Worm (Caenorhabditis elegans) whole organism, L3 larva: ENCODE results near the gene F35H10.6.

Source experiments
- R02D3.7 ChIP-seq: fragments of 150-350 bp; optimal IDR thresholded peaks from 2 replicates; lab custom pipeline; 2014; ENCODE audit warnings: missing biosample characterization, missing genetic modification characterization
- ZK546.5 ChIP-seq: sonication (generic microtip); optimal IDR thresholded peaks from 2 replicates; lab custom pipeline; 2017; ENCODE audit warnings: missing biosample characterization, missing genetic modification characterization
- aly-2 ChIP-seq: fragments of 150-350 bp; optimal IDR thresholded peaks from 2 replicates; lab custom pipeline; 2014; ENCODE audit warnings: missing biosample characterization, missing genetic modification characterization
- ceh-16 ChIP-seq: sonication (generic microtip); optimal IDR thresholded peaks from 2 replicates; lab custom pipeline; 2017; ENCODE audit warnings: missing biosample characterization, missing genetic modification characterization
- ceh-82 ChIP-seq: fragments of 150-350 bp; optimal IDR thresholded peaks from 2 replicates; lab custom pipeline; 2014; ENCODE audit warnings: missing biosample characterization, missing genetic modification characterization
- daf-12 ChIP-seq: fragments of 150-350 bp; optimal IDR thresholded peaks from 2 replicates; lab custom pipeline; 2014; ENCODE audit warnings: missing biosample characterization, missing genetic modification reagents, missing genetic modification characterization
- egl-5 ChIP-seq: fragments of 150-350 bp; optimal IDR thresholded peaks from 2 replicates; lab custom pipeline; 2017; ENCODE audit warnings: missing biosample characterization, missing genetic modification reagents, missing genetic modification characterization, inconsistent platforms
- elt-1 ChIP-seq: fragments of 150-350 bp; optimal IDR thresholded peaks from 2 replicates; lab custom pipeline; 2014; ENCODE audit warnings: missing biosample characterization, missing genetic modification characterization
- elt-2 ChIP-seq: sonication (generic microtip); optimal IDR thresholded peaks from 2 replicates; lab custom pipeline; 2016; ENCODE audit warnings: missing genetic modification reagents, mild to moderate bottlenecking, missing genetic modification characterization, missing compliant biosample characterization
- elt-3 ChIP-seq, 3 experiments: fragments of 150-350 bp in 1 of 3; sonication (generic microtip) in 2 of 3; optimal IDR thresholded peaks; 2 replicates in 2 of 3; 4 replicates in 1 of 3; lab custom pipeline; 2014 to 2017; ENCODE audit warnings: missing biosample characterization in 3 of 3, missing genetic modification characterization in 3 of 3
- eor-1 ChIP-seq, 2 experiments: fragments of 150-350 bp; optimal IDR thresholded peaks; 2 replicates each; lab custom pipeline; 2014 to 2018; ENCODE audit warnings: missing biosample characterization in 2 of 2, missing genetic modification characterization in 2 of 2
- fkh-10 ChIP-seq: sonication (generic microtip); optimal IDR thresholded peaks from 2 replicates; lab custom pipeline; 2017; ENCODE audit warnings: missing biosample characterization, missing genetic modification reagents, missing genetic modification characterization
- fkh-2 ChIP-seq: fragments of 150-350 bp; optimal IDR thresholded peaks from 2 replicates; lab custom pipeline; 2014; ENCODE audit warnings: missing biosample characterization, missing genetic modification reagents, missing genetic modification characterization
- fos-1 ChIP-seq: fragments of 150-350 bp; optimal IDR thresholded peaks from 2 replicates; lab custom pipeline; 2014; ENCODE audit warnings: missing biosample characterization, missing genetic modification characterization
- jun-1 ChIP-seq: fragments of 150-350 bp; optimal IDR thresholded peaks from 2 replicates; lab custom pipeline; 2014; ENCODE audit warnings: missing biosample characterization, missing genetic modification reagents, missing genetic modification characterization
- lin-15B ChIP-seq: fragments of 150-350 bp; optimal IDR thresholded peaks from 2 replicates; lab custom pipeline; 2014; ENCODE audit warnings: missing biosample characterization, missing genetic modification characterization
- lin-39 ChIP-seq: fragments of 150-350 bp; optimal IDR thresholded peaks from 2 replicates; lab custom pipeline; 2018; ENCODE audit warnings: missing biosample characterization, missing genetic modification reagents, missing genetic modification characterization
- lsy-12 ChIP-seq: sonication (generic microtip); optimal IDR thresholded peaks from 2 replicates; lab custom pipeline; 2016; ENCODE audit warnings: mild to moderate bottlenecking, missing genetic modification characterization, missing compliant biosample characterization
- mdl-1 ChIP-seq: fragments of 150-350 bp; optimal IDR thresholded peaks from 2 replicates; lab custom pipeline; 2014; ENCODE audit warnings: missing biosample characterization, missing genetic modification characterization
- mml-1 ChIP-seq: fragments of 150-350 bp; sonication (generic microtip); optimal IDR thresholded peaks from 3 replicates; lab custom pipeline; 2014; ENCODE audit warnings: missing biosample characterization, missing genetic modification characterization
- nfya-1 ChIP-seq: sonication (generic microtip); optimal IDR thresholded peaks from 2 replicates; lab custom pipeline; 2017; ENCODE audit warnings: missing genetic modification characterization, mild to moderate bottlenecking, missing compliant biosample characterization, antibody characterized with exemption, moderate library complexity; ENCODE audit not compliant: insufficient read depth
- nhr-11 ChIP-seq: fragments of 150-350 bp; optimal IDR thresholded peaks from 2 replicates; lab custom pipeline; 2014; ENCODE audit warnings: missing biosample characterization, missing genetic modification characterization
- nhr-12 ChIP-seq: fragments of 150-350 bp; optimal IDR thresholded peaks from 2 replicates; lab custom pipeline; 2014; ENCODE audit warnings: missing biosample characterization, missing genetic modification characterization
- nhr-23 ChIP-seq: fragments of 150-350 bp; optimal IDR thresholded peaks from 2 replicates; lab custom pipeline; 2014; ENCODE audit warnings: missing biosample characterization, missing genetic modification reagents, missing genetic modification characterization
- nhr-237 ChIP-seq: fragments of 150-350 bp; optimal IDR thresholded peaks from 2 replicates; lab custom pipeline; 2014; ENCODE audit warnings: missing biosample characterization, missing genetic modification characterization
- nhr-25 ChIP-seq: sonication (generic microtip); optimal IDR thresholded peaks from 2 replicates; lab custom pipeline; 2017; ENCODE audit warnings: missing biosample characterization, missing genetic modification characterization
- nhr-28 ChIP-seq: fragments of 150-350 bp; optimal IDR thresholded peaks from 2 replicates; lab custom pipeline; 2014; ENCODE audit warnings: missing biosample characterization, missing genetic modification characterization
- nhr-43 ChIP-seq: sonication (generic microtip); optimal IDR thresholded peaks from 2 replicates; lab custom pipeline; 2016; ENCODE audit warnings: mild to moderate bottlenecking, missing genetic modification characterization, missing compliant biosample characterization; ENCODE audit not compliant: poor library complexity, severe bottlenecking
- nhr-67 ChIP-seq: fragments of 150-350 bp; optimal IDR thresholded peaks from 2 replicates; lab custom pipeline; 2014; ENCODE audit warnings: missing biosample characterization, missing genetic modification characterization
- nhr-76 ChIP-seq: fragments of 150-350 bp; sonication (generic microtip); optimal IDR thresholded peaks from 5 replicates; lab custom pipeline; 2014; ENCODE audit warnings: missing biosample characterization, missing genetic modification characterization
- nhr-77 ChIP-seq: fragments of 150-350 bp; optimal IDR thresholded peaks from 2 replicates; lab custom pipeline; 2014; ENCODE audit warnings: missing biosample characterization, missing genetic modification characterization
- pha-4 ChIP-seq: fragments of 150-350 bp; optimal IDR thresholded peaks from 2 replicates; lab custom pipeline; 2014; ENCODE audit warnings: missing biosample characterization, missing genetic modification reagents, missing genetic modification characterization
- pqm-1 ChIP-seq: fragments of 150-350 bp; optimal IDR thresholded peaks from 2 replicates; lab custom pipeline; 2017; ENCODE audit warnings: missing biosample characterization, missing genetic modification characterization, inconsistent platforms
- sea-2 ChIP-seq: fragments of 150-350 bp; sonication (generic microtip); optimal IDR thresholded peaks from 4 replicates; lab custom pipeline; 2014; ENCODE audit warnings: missing biosample characterization, missing genetic modification reagents, missing genetic modification characterization
- skn-1 ChIP-seq: fragments of 150-350 bp; optimal IDR thresholded peaks from 2 replicates; lab custom pipeline; 2014; ENCODE audit warnings: missing biosample characterization, missing genetic modification characterization
- snpc-4 ChIP-seq: fragments of 150-350 bp; optimal IDR thresholded peaks from 2 replicates; lab custom pipeline; 2014; ENCODE audit warnings: missing biosample characterization, missing genetic modification characterization
- unc-39 ChIP-seq: sonication (generic microtip); optimal IDR thresholded peaks from 4 replicates; lab custom pipeline; 2017; ENCODE audit warnings: missing biosample characterization, missing genetic modification characterization
- unc-62 ChIP-seq: fragments of 150-350 bp; sonication (generic microtip); optimal IDR thresholded peaks from 4 replicates; lab custom pipeline; 2014; ENCODE audit warnings: missing biosample characterization, missing genetic modification reagents, missing genetic modification characterization
- zag-1 ChIP-seq: fragments of 150-350 bp; optimal IDR thresholded peaks from 2 replicates; lab custom pipeline; 2014; ENCODE audit warnings: missing biosample characterization, missing genetic modification characterization
- ztf-11 ChIP-seq: fragments of 150-350 bp; optimal IDR thresholded peaks from 2 replicates; lab custom pipeline; 2014; ENCODE audit warnings: missing biosample characterization, missing genetic modification characterization
- ztf-4 ChIP-seq: fragments of 150-350 bp; optimal IDR thresholded peaks from 2 replicates; lab custom pipeline; 2014; ENCODE audit warnings: missing biosample characterization, missing genetic modification characterization

Gene F35H10.6

ce11 chrIV:8333554-8333953 is 33.8 kb downstream of the F35H10.6 start:
- TF ChIP-seq nhr-12 (no peak), mdl-1 (tag; lab: Kevin White, UChicago) (no peak), nhr-23 (no peak), lin-39 (tag; lab: Kevin White, UChicago) (no peak), skn-1 (no peak), nhr-76 (no peak), fos-1 (no peak), pha-4 (tag; lab: Kevin White, UChicago) (no peak), nhr-43 (no peak)

DNA sequence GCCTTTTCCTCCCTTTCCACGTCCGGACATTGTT is 34.0 kb downstream of the F35H10.6 start, which contains the start of gene his-31:
TSS of gene his-31 (minus strand) at position 30 of the 34 bp plus-strand sequence.
- TF ChIP-seq fkh-10 (GFP tag; lab: Kevin White, UChicago) (no peak), nhr-76 (no peak), fkh-2 (tag; lab: Kevin White, UChicago) (no peak), lsy-12 (tag; lab: Kevin White, UChicago) (no peak), mdl-1 (tag; lab: Kevin White, UChicago) (no peak), ceh-16 (no peak), nhr-12 (no peak), mml-1 (tag; lab: Kevin White, UChicago) (no peak), ceh-82 (no peak), ztf-4 (tag; lab: Kevin White, UChicago) (no peak), eor-1 (tag; optimal IDR thresholded peaks at IDR 0.05; lab: Kevin White, UChicago) (no peak), elt-2 (no peak), snpc-4 (tag; lab: Kevin White, UChicago) (no peak), pha-4 (tag; lab: Kevin White, UChicago) (no peak), fos-1 (no peak), nhr-28 (tag; lab: Kevin White, UChicago) (no peak)

ce11 chrIV:8333988-8334863 is 34.5 kb downstream of the F35H10.6 start, which contains the start of gene his-32:
his-32 (plus strand) TSS chrIV:8334305.
- TF ChIP-seq nhr-76 (no peak), mdl-1 (tag; lab: Kevin White, UChicago) (no peak), nhr-43 (peak; percentile 26), sea-2 (no peak), mml-1 (tag; lab: Kevin White, UChicago) (no peak), egl-5 (tag; lab: Kevin White, UChicago) (no peak), elt-1 (peak; percentile 48), nhr-237 (tag; lab: Kevin White, UChicago) (no peak), ztf-4 (tag; lab: Kevin White, UChicago) (no peak), eor-1 (tag; optimal IDR thresholded peaks at IDR 0.05; lab: Kevin White, UChicago) (no peak), ztf-11 (tag; lab: Kevin White, UChicago) (no peak), elt-3 (tag; optimal IDR thresholded peaks at IDR 0.05; lab: Kevin White, UChicago) (no peak), pha-4 (tag; lab: Kevin White, UChicago) (peak; percentile 42), nhr-11 (tag; lab: Kevin White, UChicago) (no peak), daf-12 (tag; lab: Kevin White, UChicago) (no peak), ceh-82 (no peak), unc-39 (tag; lab: Kevin White, UChicago) (no peak), zag-1 (tag; lab: Kevin White, UChicago) (no peak), jun-1 (tag; lab: Kevin White, UChicago) (no peak), lin-15B (tag; lab: Kevin White, UChicago) (peak; percentile 15), aly-2 (no peak), nhr-25 (peak; percentile 94), fos-1 (no peak), fkh-10 (GFP tag; lab: Kevin White, UChicago) (no peak), ceh-16 (no peak), R02D3.7 (tag; lab: Kevin White, UChicago) (no peak), lin-39 (tag; lab: Kevin White, UChicago) (no peak), elt-2 (no peak), fkh-2 (tag; lab: Kevin White, UChicago) (no peak), snpc-4 (tag; lab: Kevin White, UChicago) (no peak), lsy-12 (tag; lab: Kevin White, UChicago) (peak; percentile 43), pqm-1 (tag; lab: Kevin White, UChicago) (no peak), nhr-77 (tag; lab: Kevin White, UChicago) (no peak), ZK546.5 (tag; lab: Kevin White, UChicago) (no peak), unc-62 (no peak), nhr-23 (peak; percentile 88), nfya-1 (tag; lab: Kevin White, UChicago) (no peak), nhr-67 (tag; lab: Kevin White, UChicago) (no peak)
